Worm (Caenorhabditis elegans) whole organism, young adult: ENCODE data around the gene lev-8.

ENCODE experiments used
- hmg-1.2 ChIP-seq: fragments of 200-800 bp; sonication (Bioruptor generic); IDR thresholded peaks from 2 replicates; pipeline ENCODE4 v1.3.6; 2022; ENCODE audit warnings: missing genetic modification reagents, missing genetic modification characterization, missing compliant biosample characterization
- mcd-1 ChIP-seq: fragments of 200-800 bp; sonication (Bioruptor generic); IDR thresholded peaks from 2 replicates; pipeline ENCODE4 v1.3.6; 2022; ENCODE audit warnings: missing genetic modification reagents, missing genetic modification characterization, missing compliant biosample characterization
- rec-8 ChIP-seq, 2 experiments: sonication (generic microtip); optimal IDR thresholded peaks; 2 replicates each; lab custom pipeline; 2016; ENCODE audit warnings: mild to moderate bottlenecking in 2 of 2, missing genetic modification characterization in 2 of 2, missing genetic modification reagents in 2 of 2, missing genotype in 2 of 2, missing biosample characterization in 1 of 2, missing compliant biosample characterization in 1 of 2, moderate library complexity in 1 of 2
- unc-62 ChIP-seq: fragments of 150-350 bp; optimal IDR thresholded peaks from 2 replicates; lab custom pipeline; 2014; ENCODE audit warnings: missing biosample characterization, missing genetic modification reagents, missing genetic modification characterization

DNA sequence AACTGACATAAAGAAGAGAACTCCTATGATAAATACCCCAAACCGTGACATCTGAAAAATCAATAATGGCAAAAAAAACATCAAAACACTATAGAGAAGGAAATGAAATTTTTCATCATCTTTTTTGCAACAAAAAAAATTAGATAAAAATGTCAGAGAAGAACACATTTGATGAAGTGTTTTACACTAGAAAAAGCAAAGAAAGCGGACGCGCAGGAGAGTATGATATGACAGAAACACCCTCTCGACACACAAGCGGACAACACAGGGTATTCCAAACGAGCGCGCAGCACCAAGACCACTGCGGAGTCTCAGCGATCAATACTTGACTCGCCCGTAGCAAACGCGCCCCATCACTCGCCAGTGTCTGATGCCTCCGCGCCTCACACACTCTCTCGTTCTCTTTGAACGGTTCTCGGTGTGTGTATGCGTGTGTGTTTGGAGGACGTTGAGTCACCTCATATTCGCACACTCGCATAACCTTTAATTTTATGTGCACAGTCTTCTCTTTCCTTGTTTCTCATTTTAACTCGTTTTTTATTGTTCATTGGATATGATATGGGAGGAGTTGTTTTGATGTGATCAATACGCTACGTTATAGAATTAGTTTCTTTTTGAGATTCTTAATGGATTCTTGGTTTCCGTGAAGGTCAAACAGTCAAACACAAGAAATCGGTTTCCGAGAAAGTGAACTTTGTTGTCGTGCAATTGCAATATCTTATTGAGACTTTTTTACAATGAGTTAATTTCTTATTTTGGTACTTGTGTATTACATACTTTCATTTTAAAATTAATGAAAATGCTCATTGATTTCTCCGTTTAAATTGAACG lies 14.1 kb upstream of the lev-8 start, which contains the start of gene selt-1.1:
- TF ChIP-seq rec-8 (tag; optimal IDR thresholded peaks at IDR 0.05; lab: Kevin White, UChicago) (no peak), unc-62 (GFP tag; lab: Kevin White, UChicago) (peak; percentile 26), mcd-1 (GFP tag; lab: Robert Waterston, UW) (no peak; the same call in 1 of the 2 replicates), hmg-1.2 (GFP tag; lab: Robert Waterston, UW) (peak; percentile 96)
